Worm (Caenorhabditis elegans) whole organism, late embryonic: ENCODE data around the gene K02F6.7.
"Not testable (repeated sequence)": the region's sequence is repeated elsewhere in the genome, so short reads cannot be mapped to it uniquely, and the experiment has no call there.

Experiments used
- K02D7.2 ChIP-seq: sonication (generic microtip); optimal IDR thresholded peaks from 2 replicates; lab custom pipeline; 2017; ENCODE audit warnings: mild to moderate bottlenecking, missing genetic modification characterization, missing compliant biosample characterization
- Y22D7AL.16 ChIP-seq: sonication (generic microtip); optimal IDR thresholded peaks from 2 replicates; lab custom pipeline; 2016; ENCODE audit warnings: missing genetic modification characterization, missing compliant biosample characterization
- ahr-1 ChIP-seq: sonication (generic microtip); optimal IDR thresholded peaks from 2 replicates; lab custom pipeline; 2016; ENCODE audit warnings: missing genetic modification characterization, missing compliant biosample characterization
- ama-1 ChIP-seq: fragments of 150-350 bp; optimal IDR thresholded peaks from 2 replicates; lab custom pipeline; 2014
- ceh-18 ChIP-seq: sonication (generic microtip); optimal IDR thresholded peaks from 2 replicates; lab custom pipeline; 2016; ENCODE audit warnings: missing genetic modification characterization, missing compliant biosample characterization
- ceh-19 ChIP-seq: fragments of 200-800 bp; sonication (Bioruptor generic); optimal IDR thresholded peaks from 2 replicates; lab custom pipeline; 2018; ENCODE audit warnings: mild to moderate bottlenecking, missing genetic modification characterization, missing compliant biosample characterization
- ceh-30 ChIP-seq: fragments of 150-350 bp; optimal IDR thresholded peaks from 2 replicates; lab custom pipeline; 2014; ENCODE audit warnings: missing biosample characterization, missing genetic modification characterization
- ceh-48 ChIP-seq: sonication (generic microtip); optimal IDR thresholded peaks from 2 replicates; lab custom pipeline; 2016; ENCODE audit warnings: missing genetic modification characterization, inconsistent platforms, missing compliant biosample characterization
- ceh-6 ChIP-seq: fragments of 200-800 bp; sonication (Bioruptor generic); optimal IDR thresholded peaks from 2 replicates; lab custom pipeline; 2018; ENCODE audit warnings: mild to moderate bottlenecking, missing genetic modification characterization, missing compliant biosample characterization
- che-1 ChIP-seq: sonication (generic microtip); optimal IDR thresholded peaks from 2 replicates; lab custom pipeline; 2016; ENCODE audit warnings: mild to moderate bottlenecking, missing genetic modification characterization, missing compliant biosample characterization
- dmd-4 ChIP-seq: sonication (generic microtip); optimal IDR thresholded peaks from 2 replicates; lab custom pipeline; 2016; ENCODE audit warnings: borderline replicate concordance, missing genetic modification characterization, missing compliant biosample characterization
- elt-2 ChIP-seq: sonication (generic microtip); optimal IDR thresholded peaks from 2 replicates; lab custom pipeline; 2016; ENCODE audit warnings: missing genetic modification reagents, missing genetic modification characterization, missing compliant biosample characterization
- fkh-10 ChIP-seq: fragments of 150-350 bp; optimal IDR thresholded peaks from 2 replicates; lab custom pipeline; 2014; ENCODE audit warnings: missing biosample characterization, missing genetic modification reagents, missing genetic modification characterization
- gmeb-2 ChIP-seq: sonication (generic microtip); optimal IDR thresholded peaks from 2 replicates; lab custom pipeline; 2016; ENCODE audit warnings: missing genetic modification characterization, inconsistent platforms, missing compliant biosample characterization
- hlh-13 ChIP-seq: fragments of 200-800 bp; sonication (Bioruptor generic); optimal IDR thresholded peaks from 2 replicates; lab custom pipeline; 2018; ENCODE audit warnings: mild to moderate bottlenecking, missing genetic modification characterization, missing compliant biosample characterization
- hlh-6 ChIP-seq: sonication (generic microtip); optimal IDR thresholded peaks from 2 replicates; lab custom pipeline; 2016; ENCODE audit warnings: missing genotype, missing genetic modification characterization, missing compliant biosample characterization
- hlh-8 ChIP-seq: sonication (generic microtip); optimal IDR thresholded peaks from 2 replicates; lab custom pipeline; 2016; ENCODE audit warnings: missing genotype, missing genetic modification characterization, missing compliant biosample characterization
- lim-6 ChIP-seq: sonication (generic microtip); optimal IDR thresholded peaks from 2 replicates; lab custom pipeline; 2016; ENCODE audit warnings: missing genetic modification characterization, missing compliant biosample characterization
- lin-11 ChIP-seq: fragments of 200-800 bp; sonication (Bioruptor generic); optimal IDR thresholded peaks from 2 replicates; lab custom pipeline; 2018; ENCODE audit warnings: mild to moderate bottlenecking, missing genetic modification characterization, missing compliant biosample characterization
- madf-2 ChIP-seq: sonication (generic microtip); optimal IDR thresholded peaks from 2 replicates; lab custom pipeline; 2017; ENCODE audit warnings: missing genetic modification characterization, missing compliant biosample characterization
- nfya-1 ChIP-seq: sonication (generic microtip); optimal IDR thresholded peaks from 2 replicates; lab custom pipeline; 2017; ENCODE audit warnings: missing genetic modification characterization, mild to moderate bottlenecking, missing compliant biosample characterization, antibody characterized with exemption, moderate library complexity
- pax-1 ChIP-seq: fragments of 150-350 bp; optimal IDR thresholded peaks from 2 replicates; lab custom pipeline; 2014; ENCODE audit warnings: missing biosample characterization, missing genetic modification characterization
- pha-2 ChIP-seq: sonication (generic microtip); optimal IDR thresholded peaks from 2 replicates; lab custom pipeline; 2017; ENCODE audit warnings: mild to moderate bottlenecking, missing genetic modification characterization, missing compliant biosample characterization
- pha-4 ChIP-seq: fragments of 150-350 bp; optimal IDR thresholded peaks from 2 replicates; lab custom pipeline; 2018; ENCODE audit warnings: missing biosample characterization, missing genetic modification reagents, missing genetic modification characterization
- pros-1 ChIP-seq: fragments of 150-350 bp; optimal IDR thresholded peaks from 2 replicates; lab custom pipeline; 2014; ENCODE audit warnings: missing biosample characterization, missing genetic modification reagents, missing genetic modification characterization
- ref-2 ChIP-seq: sonication (generic microtip); optimal IDR thresholded peaks from 2 replicates; lab custom pipeline; 2016; ENCODE audit warnings: missing genetic modification characterization, missing compliant biosample characterization
- sdc-2 ChIP-seq: sonication (generic microtip); optimal IDR thresholded peaks from 2 replicates; lab custom pipeline; 2016; ENCODE audit warnings: missing genotype, missing genetic modification characterization, missing compliant biosample characterization
- sox-4 ChIP-seq: sonication (generic microtip); optimal IDR thresholded peaks from 2 replicates; lab custom pipeline; 2017; ENCODE audit warnings: mild to moderate bottlenecking, missing genetic modification characterization, inconsistent platforms, missing compliant biosample characterization
- tbx-2 ChIP-seq: sonication (generic microtip); optimal IDR thresholded peaks from 2 replicates; lab custom pipeline; 2016; ENCODE audit warnings: missing genetic modification characterization, missing compliant biosample characterization
- ttx-3 ChIP-seq: sonication (generic microtip); optimal IDR thresholded peaks from 2 replicates; lab custom pipeline; 2016; ENCODE audit warnings: missing genetic modification reagents, missing genetic modification characterization, missing compliant biosample characterization
- unc-3 ChIP-seq, 2 experiments: fragments of 200-800 bp in 1 of 2; sonication (Bioruptor generic) in 1 of 2; sonication (generic microtip) in 1 of 2; conservative IDR thresholded peaks in 1 of 2; optimal IDR thresholded peaks in 1 of 2; 2 replicates each; pipeline versions ENCODE4 v1.3.6 to Lab custom; 2016 to 2022; ENCODE audit warnings: missing compliant biosample characterization in 2 of 2, missing genetic modification characterization in 2 of 2, missing genetic modification reagents in 1 of 2
- zip-5 ChIP-seq: sonication (generic microtip); optimal IDR thresholded peaks from 2 replicates; lab custom pipeline; 2016; ENCODE audit warnings: missing genetic modification characterization, missing compliant biosample characterization
- ztf-16 ChIP-seq: sonication (generic microtip); optimal IDR thresholded peaks from 2 replicates; lab custom pipeline; 2017; ENCODE audit warnings: missing genetic modification characterization, missing compliant biosample characterization

The K02F6.7 gene

DNA sequence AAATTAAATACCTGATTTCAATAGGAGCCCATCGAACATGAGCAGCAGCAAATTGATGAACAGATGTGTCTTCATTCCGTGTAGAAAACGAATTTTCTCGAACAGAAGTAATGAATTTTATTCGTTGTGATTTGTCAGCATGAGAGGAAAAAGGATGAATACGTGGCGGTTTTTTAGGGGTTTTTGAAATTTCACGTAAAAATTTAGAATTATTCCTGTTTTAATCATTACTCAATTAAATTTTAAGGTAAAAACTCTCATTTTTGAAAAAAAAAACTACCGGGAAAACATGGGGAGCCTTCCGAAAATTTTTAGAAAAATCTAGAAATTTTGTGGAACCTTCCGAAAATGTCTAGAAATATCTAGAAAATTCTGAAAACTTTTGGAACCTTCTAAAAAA is at the start of gene K02F6.7:
Gene K02F6.7, minus strand, starts transcription at position 101 of the 400 bp plus-strand sequence.
- TF ChIP-seq ceh-6 (GFP tag; lab: Kevin White, UChicago) (no peak), ceh-19 (no peak), lin-11 (tag; lab: Kevin White, UChicago) (no peak), fkh-10 (GFP tag; lab: Kevin White, UChicago) (no peak), pros-1 (no peak), gmeb-2 (tag; lab: Kevin White, UChicago) (no peak), K02D7.2 (tag; lab: Kevin White, UChicago) (no peak), hlh-8 (tag; lab: Kevin White, UChicago) (no peak)

ce11 chrII:2586861-2587554 is 49.4 kb upstream of the K02F6.7 start, which contains the start of the genes F33H12.7 and sri-39:
TSS of gene F33H12.7 (minus strand) at chrII:2586911.
TSS of gene sri-39 (plus strand) at chrII:2587504.
- no peak for TF ChIP-seq che-1 (tag; lab: Kevin White, UChicago)
- peak; percentile 85 for TF ChIP-seq elt-2

- no peak for TF ChIP-seq pha-4
- TF ChIP-seq lim-6 (tag; lab: Kevin White, UChicago), result no peak
- TF ChIP-seq nfya-1 (tag; lab: Kevin White, UChicago), result no peak
- no peak for TF ChIP-seq sdc-2
- TF ChIP-seq hlh-8 (tag; lab: Kevin White, UChicago), result no peak
- no peak for TF ChIP-seq lin-11 (tag; lab: Kevin White, UChicago)
- no peak for TF ChIP-seq ceh-30 (tag; lab: Kevin White, UChicago)
- TF ChIP-seq dmd-4, result no peak
- TF ChIP-seq hlh-6 (tag; lab: Kevin White, UChicago), result no peak
- no peak for TF ChIP-seq pax-1
- no peak for TF ChIP-seq tbx-2 (tag; lab: Kevin White, UChicago)
- no peak for TF ChIP-seq zip-5
- TF ChIP-seq pha-2 (tag; lab: Kevin White, UChicago), result no peak
Observed at ce11 chrII:2585493-2585892, 47.8 kb upstream of the K02F6.7 start, which contains the start of gene sri-36. TSS of gene sri-36 (minus strand) at chrII:2585593.

ce11 chrII:2583044-2583443 is 45.4 kb upstream of the K02F6.7 start, which contains the start of gene sri-74:
TSS of gene sri-74 (minus strand) at chrII:2583144.
- TF ChIP-seq unc-3 (GFP tag; conservative IDR thresholded peaks at IDR 0.05; lab: Robert Waterston, UW) (no peak), unc-3 (tag; optimal IDR thresholded peaks at IDR 0.05; lab: Kevin White, UChicago) (no peak)

DNA sequence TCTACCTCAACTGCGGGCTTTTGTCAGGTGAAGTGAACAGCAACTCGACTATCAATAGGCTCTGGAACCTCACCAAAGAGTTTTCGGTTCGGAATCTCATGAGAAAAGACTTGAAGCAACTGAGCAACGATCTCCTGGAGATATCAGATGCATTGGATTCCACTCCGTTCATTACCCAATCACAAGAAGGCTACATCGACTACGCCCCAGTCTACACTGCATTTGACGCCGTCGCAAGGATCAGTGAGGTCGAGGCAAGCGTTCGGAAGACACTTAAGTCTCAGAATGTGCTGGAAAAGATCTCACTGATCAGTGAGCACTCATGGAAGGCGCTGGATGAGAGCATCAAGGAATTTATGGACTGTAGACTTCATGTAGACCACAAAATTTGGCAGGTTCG is 40.6 kb upstream of the K02F6.7 start:
- TF ChIP-seq ref-2 (tag; lab: Kevin White, UChicago) (no peak), ama-1 (lab: Kevin White, UChicago) (no peak), K02D7.2 (tag; lab: Kevin White, UChicago) (no peak), hlh-8 (tag; lab: Kevin White, UChicago) (no peak), ceh-18 (tag; lab: Kevin White, UChicago) (no peak), ceh-48 (tag; lab: Kevin White, UChicago) (no peak)

ce11 chrII:2570384-2570964 is 32.8 kb upstream of the K02F6.7 start:
- TF ChIP-seq sox-4 (tag; lab: Kevin White, UChicago), result peak; percentile 32
- TF ChIP-seq pha-2 (tag; lab: Kevin White, UChicago), result peak; percentile 89
- TF ChIP-seq che-1 (tag; lab: Kevin White, UChicago), result peak; percentile 65
- TF ChIP-seq ahr-1, result peak; percentile 63
- peak; percentile 41 for TF ChIP-seq lin-11 (tag; lab: Kevin White, UChicago)
- peak; percentile 27 for TF ChIP-seq ztf-16 (tag; lab: Kevin White, UChicago)
- peak; percentile 61 for TF ChIP-seq madf-2 (tag; lab: Kevin White, UChicago)
- peak; percentile 24 for TF ChIP-seq elt-2
- peak; percentile 67 for TF ChIP-seq K02D7.2 (tag; lab: Kevin White, UChicago)
- peak; percentile 35 for TF ChIP-seq hlh-13 (GFP tag; lab: Kevin White, UChicago)
- peak; percentile 36 for TF ChIP-seq Y22D7AL.16 (tag; lab: Kevin White, UChicago)
- TF ChIP-seq unc-3 (GFP tag; conservative IDR thresholded peaks at IDR 0.05; lab: Robert Waterston, UW), result not testable (repeated sequence)
- peak; percentile 30 for TF ChIP-seq unc-3 (tag; optimal IDR thresholded peaks at IDR 0.05; lab: Kevin White, UChicago)
- peak; percentile 62 for TF ChIP-seq gmeb-2 (tag; lab: Kevin White, UChicago)
- peak; percentile 76 for TF ChIP-seq ttx-3
